Fruit fly (Drosophila melanogaster): Measurements from ENCODE around the gene Elp1.
A peak's percentile ranks its signal among the peaks of the same experiment; 100 is the strongest.

Elp1 gene

dm6 chr3R:11655873-11656374 is 5.2 kb downstream of the Elp1 start, which contains the start of gene CG42327 (continued):
- TF ChIP-seq CG31441 (GFP tag; IDR thresholded peaks at IDR 0.05) (peak; percentile 98), zf30C (GFP tag; optimal IDR thresholded peaks at IDR 0.05) (peak; percentile 22), insv (GFP tag; optimal IDR thresholded peaks at IDR 0.05) (peak in 1 of 2 experiments; percentile 44), CG11093 (GFP tag; IDR thresholded peaks at IDR 0.05) (peak; percentile 92), CG3838 (GFP tag; optimal IDR thresholded peaks at IDR 0.05) (peak; percentile 48), CG2120 (GFP tag; optimal IDR thresholded peaks at IDR 0.05) (peak; percentile 82), dati (GFP tag; IDR thresholded peaks at IDR 0.05) (peak; percentile 88), Fer1 (GFP tag; optimal IDR thresholded peaks at IDR 0.05) (peak; percentile 94), CG13287 (GFP tag; IDR thresholded peaks at IDR 0.05; ENCODE audit: partially characterized antibody) (peak; percentile 59), CG12659 (GFP tag; optimal IDR thresholded peaks at IDR 0.05) (peak; percentile 95), CG10979 (tag; optimal IDR thresholded peaks at IDR 0.05) (peak; percentile 96), cato (GFP tag; optimal IDR thresholded peaks at IDR 0.05; ENCODE audit: borderline replicate concordance) (peak; percentile 90), CG31224 (GFP tag; IDR thresholded peaks at IDR 0.05) (peak; percentile 83), gem (tag; optimal IDR thresholded peaks at IDR 0.05) (peak; percentile 98), Fer2 (tag; optimal IDR thresholded peaks at IDR 0.05) (peak; percentile 48), row (GFP tag; IDR thresholded peaks at IDR 0.05) (peak; percentile 98), slp2 (GFP tag; optimal IDR thresholded peaks at IDR 0.05) (peak; percentile 86), Hmx (GFP tag; optimal IDR thresholded peaks at IDR 0.05) (peak; percentile 8), CG10959 (GFP tag; IDR thresholded peaks at IDR 0.05) (peak; percentile 95), CG2199 (GFP tag; IDR thresholded peaks at IDR 0.05) (peak; percentile 84), Max (GFP tag; optimal IDR thresholded peaks at IDR 0.05) (peak; percentile 91), CG15514 (GFP tag; optimal IDR thresholded peaks at IDR 0.05) (peak; percentile 84), CG12391 (tag; optimal IDR thresholded peaks at IDR 0.05) (peak; percentile 98), tgo (GFP tag; IDR thresholded peaks at IDR 0.05) (peak; percentile 96), CG9215 (GFP tag; IDR thresholded peaks at IDR 0.05) (peak; percentile 73), az2 (GFP tag; optimal IDR thresholded peaks at IDR 0.05) (peak; percentile 96), CG17568 (GFP tag; optimal IDR thresholded peaks at IDR 0.05) (peak; percentile 92), Dek (tag; optimal IDR thresholded peaks at IDR 0.05) (peak; percentile 89), Dp (GFP tag; optimal IDR thresholded peaks at IDR 0.05) (peak; percentile 2), croc (GFP tag; conservative IDR thresholded peaks at IDR 0.05) (peak; percentile 88), CG11504 (tag; optimal IDR thresholded peaks at IDR 0.05) (peak; percentile 94), CG12744 (GFP tag; optimal IDR thresholded peaks at IDR 0.05) (peak; percentile 66), phol (tag; optimal IDR thresholded peaks at IDR 0.05) (peak; percentile 94), CG15479 (GFP tag; optimal IDR thresholded peaks at IDR 0.05) (peak; percentile 63), Hr39 (optimal IDR thresholded peaks at IDR 0.05) (no peak), CG4360 (GFP tag; IDR thresholded peaks at IDR 0.05) (peak; percentile 83), Lim3 (GFP tag; IDR thresholded peaks at IDR 0.05) (peak; percentile 87), Poxn (GFP tag; IDR thresholded peaks at IDR 0.05) (0 out of 2 replicates have a peak, but pooled peaks have one; percentile 29), chinmo (GFP tag; IDR thresholded peaks at IDR 0.05; ENCODE audit: partially characterized antibody) (peak; percentile 86; the same call in 2 of the 4 replicates), CkIIα-i1 (GFP tag; IDR thresholded peaks at IDR 0.05) (peak; percentile 26; the same call in 1 of the 2 replicates), CG6254 (GFP tag; optimal IDR thresholded peaks at IDR 0.05) (peak; percentile 95), Rfx (GFP tag; IDR thresholded peaks at IDR 0.05) (peak; percentile 90), HmgD (GFP tag; optimal IDR thresholded peaks at IDR 0.05) (peak; percentile 58), NK7.1 (GFP tag; optimal IDR thresholded peaks at IDR 0.05) (peak; percentile 64), Drgx (GFP tag; IDR thresholded peaks at IDR 0.05) (peak; percentile 98), E2f1 (GFP tag; IDR thresholded peaks at IDR 0.05) (peak; percentile 96), shn (GFP tag; optimal IDR thresholded peaks at IDR 0.05) (peak; percentile 79), Vsx1 (GFP tag; optimal IDR thresholded peaks at IDR 0.05) (peak; percentile 91), ERR (GFP tag; optimal IDR thresholded peaks at IDR 0.05) (peak; percentile 63), CG4854 (GFP tag; optimal IDR thresholded peaks at IDR 0.05) (peak; percentile 83)
